Worm (Caenorhabditis elegans): ENCODE measurements around the gene unc-79.

DNA sequence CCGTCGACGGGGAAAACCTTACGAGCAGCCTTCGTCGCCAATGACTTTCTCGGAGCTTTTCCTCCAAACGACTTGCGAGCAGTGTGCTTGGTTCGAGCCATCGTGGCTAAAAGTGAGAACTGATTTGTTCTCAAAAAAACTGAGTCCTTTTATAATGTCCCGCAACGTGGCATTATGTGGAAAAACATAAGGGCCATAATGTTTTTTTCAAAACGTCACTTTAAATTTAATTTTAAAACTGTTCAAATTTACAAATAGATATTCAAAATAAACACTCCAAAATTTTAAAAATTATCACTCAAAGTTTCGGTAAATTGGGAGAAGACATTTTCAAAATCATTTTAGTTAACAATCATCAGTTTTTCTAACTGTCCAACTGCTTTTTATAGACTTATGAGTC is 6.4 kb upstream of the unc-79 start, which contains the start of gene his-70:
- no peak for TF ChIP-seq unc-39 (tag; optimal IDR thresholded peaks at IDR 0.05)
- TF ChIP-seq elt-1 (tag; optimal IDR thresholded peaks at IDR 0.05): no peak
- no peak for TF ChIP-seq nhr-77 (tag; optimal IDR thresholded peaks at IDR 0.05)
- no peak for TF ChIP-seq R02D3.7 (tag; optimal IDR thresholded peaks at IDR 0.05)
- TF ChIP-seq nhr-237 (tag; optimal IDR thresholded peaks at IDR 0.05): no peak
- no peak for TF ChIP-seq elt-3 (tag; optimal IDR thresholded peaks at IDR 0.05)
- TF ChIP-seq lsy-2 (tag; optimal IDR thresholded peaks at IDR 0.05): no peak
- TF ChIP-seq fos-1 (tag; optimal IDR thresholded peaks at IDR 0.05): no peak
- no peak for TF ChIP-seq egl-27 (tag; optimal IDR thresholded peaks at IDR 0.05)
